Fruit fly (Drosophila melanogaster) whole organism, embryonic: Measurements from ENCODE around the gene CG3198.
A peak's percentile ranks its signal among the peaks of the same experiment; 100 is the strongest.

Source experiments
- Abd-B ChIP-seq: fragments of 200-800 bp; sonication (Bioruptor generic); optimal IDR thresholded peaks from 2 replicates; lab custom pipeline; 2018; ENCODE audit warnings: missing biosample characterization, mild to moderate bottlenecking, missing genetic modification characterization, moderate library complexity
- CG31365 ChIP-seq: fragments of 200-800 bp; sonication (Bioruptor generic); optimal IDR thresholded peaks from 2 replicates; lab custom pipeline; 2018; ENCODE audit warnings: missing biosample characterization, mild to moderate bottlenecking, missing genetic modification characterization
- CG4820 ChIP-seq: fragments of 200-800 bp; sonication (Bioruptor generic); optimal IDR thresholded peaks from 3 replicates; lab custom pipeline; 2016; ENCODE audit warnings: missing biosample characterization, missing genetic modification characterization
- CG6765 ChIP-seq: fragments of 200-800 bp; sonication (Bioruptor generic); optimal IDR thresholded peaks from 3 replicates; lab custom pipeline; 2017; ENCODE audit warnings: missing biosample characterization, mild to moderate bottlenecking, missing genetic modification characterization
- HLH3B ChIP-seq: fragments of 200-800 bp; sonication (Bioruptor generic); IDR thresholded peaks from 2 replicates; pipeline ENCODE4 v1.3.6; 2022; ENCODE audit warnings: missing biosample characterization, missing genetic modification characterization
- cg ChIP-seq: fragments of 200-800 bp; sonication (Bioruptor generic); optimal IDR thresholded peaks from 3 replicates; lab custom pipeline; 2019; ENCODE audit warnings: missing biosample characterization, mild to moderate bottlenecking, missing genetic modification characterization, moderate library complexity
- chm ChIP-seq: fragments of 200-800 bp; sonication (Bioruptor generic); IDR thresholded peaks from 2 replicates; pipeline ENCODE4 v1.3.6; 2022; ENCODE audit warnings: missing biosample characterization, missing genetic modification characterization
- insv ChIP-seq, 2 experiments: fragments of 200-800 bp; sonication (Bioruptor generic); optimal IDR thresholded peaks; 3 replicates each; lab custom pipeline; 2016 to 2018; ENCODE audit warnings: missing biosample characterization in 2 of 2, missing genetic modification characterization in 2 of 2
- lbe ChIP-seq: fragments of 200-800 bp; sonication (Bioruptor generic); optimal IDR thresholded peaks from 2 replicates; lab custom pipeline; 2016; ENCODE audit warnings: missing biosample characterization, mild to moderate bottlenecking, missing genetic modification characterization

- TF ChIP-seq CG6765 (GFP tag; lab: Kevin White, UChicago) (no peak), CG31365 (tag; lab: Kevin White, UChicago) (no peak), lbe (GFP tag; lab: Kevin White, UChicago) (no peak), insv (GFP tag; optimal IDR thresholded peaks at IDR 0.05; lab: Kevin White, UChicago) (no peak), cg (GFP tag; lab: Kevin White, UChicago) (peak; percentile 56), chm (GFP tag; lab: Robert Waterston, UW) (no peak), HLH3B (GFP tag; lab: Robert Waterston, UW) (no peak), CG4820 (GFP tag; lab: Kevin White, UChicago) (no peak), Abd-B (GFP tag; lab: Kevin White, UChicago) (no peak)
Observed at dm6 chrX:6662378-6662777, 11.4 kb downstream of the CG3198 start.
